Worm (Caenorhabditis elegans) whole organism, late embryonic: ENCODE measurements around the gene dgk-1.

Experiments used
- C08G9.2 ChIP-seq: sonication (generic microtip); optimal IDR thresholded peaks from 2 replicates; lab custom pipeline; 2016; ENCODE audit warnings: mild to moderate bottlenecking, missing genetic modification characterization, moderate library complexity, missing compliant biosample characterization
- C38D4.7 ChIP-seq: fragments of 200-800 bp; sonication (Bioruptor generic); optimal IDR thresholded peaks from 2 replicates; lab custom pipeline; 2018; ENCODE audit warnings: mild to moderate bottlenecking, missing genetic modification characterization, moderate library complexity, missing compliant biosample characterization
- F13H6.1 ChIP-seq: sonication (generic microtip); optimal IDR thresholded peaks from 2 replicates; lab custom pipeline; 2016; ENCODE audit warnings: missing genetic modification characterization, missing compliant biosample characterization
- K09A11.1 ChIP-seq: sonication (generic microtip); optimal IDR thresholded peaks from 2 replicates; lab custom pipeline; 2017; ENCODE audit warnings: antibody characterized with exemption, mild to moderate bottlenecking, missing genetic modification characterization, missing compliant biosample characterization; ENCODE audit not compliant: insufficient read depth
- T23F11.4 ChIP-seq: fragments of 200-800 bp; sonication (Bioruptor generic); optimal IDR thresholded peaks from 2 replicates; lab custom pipeline; 2018; ENCODE audit warnings: mild to moderate bottlenecking, missing genetic modification characterization, missing compliant biosample characterization
- Y22D7AL.16 ChIP-seq: sonication (generic microtip); optimal IDR thresholded peaks from 2 replicates; lab custom pipeline; 2016; ENCODE audit warnings: missing genetic modification characterization, missing compliant biosample characterization
- ama-1 ChIP-seq: fragments of 150-350 bp; optimal IDR thresholded peaks from 2 replicates; lab custom pipeline; 2014
- ceh-14 ChIP-seq: sonication (generic microtip); optimal IDR thresholded peaks from 2 replicates; lab custom pipeline; 2016; ENCODE audit warnings: missing genotype, missing genetic modification characterization, missing compliant biosample characterization
- ceh-18 ChIP-seq: sonication (generic microtip); optimal IDR thresholded peaks from 2 replicates; lab custom pipeline; 2016; ENCODE audit warnings: missing genetic modification characterization, missing compliant biosample characterization
- ceh-22 ChIP-seq: sonication (generic microtip); optimal IDR thresholded peaks from 2 replicates; lab custom pipeline; 2017; ENCODE audit warnings: missing biosample characterization, missing genetic modification characterization
- ceh-30 ChIP-seq: fragments of 150-350 bp; optimal IDR thresholded peaks from 2 replicates; lab custom pipeline; 2014; ENCODE audit warnings: missing biosample characterization, missing genetic modification characterization
- ceh-31 ChIP-seq: sonication (generic microtip); optimal IDR thresholded peaks from 2 replicates; lab custom pipeline; 2016; ENCODE audit warnings: missing genetic modification characterization, missing compliant biosample characterization
- ceh-34 ChIP-seq: sonication (generic microtip); optimal IDR thresholded peaks from 2 replicates; lab custom pipeline; 2016; ENCODE audit warnings: mild to moderate bottlenecking, missing genetic modification characterization, missing compliant biosample characterization
- ceh-45 ChIP-seq: fragments of 200-800 bp; sonication (Bioruptor generic); IDR thresholded peaks from 2 replicates; pipeline ENCODE4 v1.3.6; 2022; ENCODE audit warnings: missing genetic modification reagents, missing genetic modification characterization, missing compliant biosample characterization
- ceh-48 ChIP-seq: sonication (generic microtip); optimal IDR thresholded peaks from 2 replicates; lab custom pipeline; 2016; ENCODE audit warnings: missing genetic modification characterization, inconsistent platforms, missing compliant biosample characterization
- ceh-6 ChIP-seq: fragments of 200-800 bp; sonication (Bioruptor generic); optimal IDR thresholded peaks from 2 replicates; lab custom pipeline; 2018; ENCODE audit warnings: mild to moderate bottlenecking, missing genetic modification characterization, missing compliant biosample characterization
- ceh-9 ChIP-seq: sonication (generic microtip); optimal IDR thresholded peaks from 2 replicates; lab custom pipeline; 2016; ENCODE audit warnings: mild to moderate bottlenecking, missing genetic modification characterization, inconsistent platforms, missing compliant biosample characterization
- che-1 ChIP-seq: sonication (generic microtip); optimal IDR thresholded peaks from 2 replicates; lab custom pipeline; 2016; ENCODE audit warnings: mild to moderate bottlenecking, missing genetic modification characterization, missing compliant biosample characterization
- dmd-4 ChIP-seq: sonication (generic microtip); optimal IDR thresholded peaks from 2 replicates; lab custom pipeline; 2016; ENCODE audit warnings: borderline replicate concordance, missing genetic modification characterization, missing compliant biosample characterization
- dve-1 ChIP-seq: sonication (generic microtip); optimal IDR thresholded peaks from 2 replicates; lab custom pipeline; 2017; ENCODE audit warnings: antibody characterized with exemption, mild to moderate bottlenecking, missing genetic modification characterization, missing compliant biosample characterization
- elt-2 ChIP-seq: sonication (generic microtip); optimal IDR thresholded peaks from 2 replicates; lab custom pipeline; 2016; ENCODE audit warnings: missing genetic modification reagents, missing genetic modification characterization, missing compliant biosample characterization
- eyg-1 ChIP-seq: sonication (generic microtip); optimal IDR thresholded peaks from 2 replicates; lab custom pipeline; 2016; ENCODE audit warnings: missing genotype, missing genetic modification characterization, missing compliant biosample characterization
- fkh-10 ChIP-seq: fragments of 150-350 bp; optimal IDR thresholded peaks from 2 replicates; lab custom pipeline; 2014; ENCODE audit warnings: missing biosample characterization, missing genetic modification reagents, missing genetic modification characterization
- fkh-6 ChIP-seq: sonication (generic microtip); optimal IDR thresholded peaks from 2 replicates; lab custom pipeline; 2016; ENCODE audit warnings: missing genetic modification characterization, missing compliant biosample characterization
- hlh-15 ChIP-seq: sonication (generic microtip); optimal IDR thresholded peaks from 2 replicates; lab custom pipeline; 2016; ENCODE audit warnings: missing genetic modification characterization, missing compliant biosample characterization
- hlh-30 ChIP-seq: sonication (generic microtip); optimal IDR thresholded peaks from 2 replicates; lab custom pipeline; 2017; ENCODE audit warnings: antibody characterized with exemption, missing genetic modification characterization, missing compliant biosample characterization; ENCODE audit not compliant: insufficient read depth
- hlh-8 ChIP-seq: sonication (generic microtip); optimal IDR thresholded peaks from 2 replicates; lab custom pipeline; 2016; ENCODE audit warnings: missing genotype, missing genetic modification characterization, missing compliant biosample characterization
- lim-6 ChIP-seq: sonication (generic microtip); optimal IDR thresholded peaks from 2 replicates; lab custom pipeline; 2016; ENCODE audit warnings: missing genetic modification characterization, missing compliant biosample characterization
- lin-11 ChIP-seq: fragments of 200-800 bp; sonication (Bioruptor generic); optimal IDR thresholded peaks from 2 replicates; lab custom pipeline; 2018; ENCODE audit warnings: mild to moderate bottlenecking, missing genetic modification characterization, missing compliant biosample characterization
- madf-2 ChIP-seq: sonication (generic microtip); optimal IDR thresholded peaks from 2 replicates; lab custom pipeline; 2017; ENCODE audit warnings: missing genetic modification characterization, missing compliant biosample characterization
- mec-3 ChIP-seq: sonication (generic microtip); optimal IDR thresholded peaks from 2 replicates; lab custom pipeline; 2016; ENCODE audit warnings: borderline replicate concordance, missing genetic modification characterization, missing compliant biosample characterization
- nfya-1 ChIP-seq: sonication (generic microtip); optimal IDR thresholded peaks from 2 replicates; lab custom pipeline; 2017; ENCODE audit warnings: missing genetic modification characterization, mild to moderate bottlenecking, missing compliant biosample characterization, antibody characterized with exemption, moderate library complexity
- npax-4 ChIP-seq: sonication (generic microtip); optimal IDR thresholded peaks from 2 replicates; lab custom pipeline; 2016; ENCODE audit warnings: missing genetic modification characterization, missing compliant biosample characterization
- odd-2 ChIP-seq: sonication (generic microtip); optimal IDR thresholded peaks from 2 replicates; lab custom pipeline; 2017; ENCODE audit warnings: antibody characterized with exemption, mild to moderate bottlenecking, missing genetic modification characterization, missing compliant biosample characterization
- pax-1 ChIP-seq: fragments of 150-350 bp; optimal IDR thresholded peaks from 2 replicates; lab custom pipeline; 2014; ENCODE audit warnings: missing biosample characterization, missing genetic modification characterization
- pha-2 ChIP-seq: sonication (generic microtip); optimal IDR thresholded peaks from 2 replicates; lab custom pipeline; 2017; ENCODE audit warnings: mild to moderate bottlenecking, missing genetic modification characterization, missing compliant biosample characterization
- pha-4 ChIP-seq: fragments of 150-350 bp; optimal IDR thresholded peaks from 2 replicates; lab custom pipeline; 2018; ENCODE audit warnings: missing biosample characterization, missing genetic modification reagents, missing genetic modification characterization
- pqm-1 ChIP-seq: sonication (generic microtip); optimal IDR thresholded peaks from 2 replicates; lab custom pipeline; 2016; ENCODE audit warnings: missing genetic modification characterization, missing compliant biosample characterization
- ref-2 ChIP-seq: sonication (generic microtip); optimal IDR thresholded peaks from 2 replicates; lab custom pipeline; 2016; ENCODE audit warnings: missing genetic modification characterization, missing compliant biosample characterization
- sdc-2 ChIP-seq: sonication (generic microtip); optimal IDR thresholded peaks from 2 replicates; lab custom pipeline; 2016; ENCODE audit warnings: missing genotype, missing genetic modification characterization, missing compliant biosample characterization
- sox-4 ChIP-seq: sonication (generic microtip); optimal IDR thresholded peaks from 2 replicates; lab custom pipeline; 2017; ENCODE audit warnings: mild to moderate bottlenecking, missing genetic modification characterization, inconsistent platforms, missing compliant biosample characterization
- syd-9 ChIP-seq: sonication (generic microtip); optimal IDR thresholded peaks from 2 replicates; lab custom pipeline; 2016; ENCODE audit warnings: mild to moderate bottlenecking, missing genetic modification characterization, moderate library complexity, missing compliant biosample characterization
- tbx-2 ChIP-seq: sonication (generic microtip); optimal IDR thresholded peaks from 2 replicates; lab custom pipeline; 2016; ENCODE audit warnings: missing genetic modification characterization, missing compliant biosample characterization
- unc-42 ChIP-seq: sonication (generic microtip); optimal IDR thresholded peaks from 2 replicates; lab custom pipeline; 2016; ENCODE audit warnings: missing genotype, missing genetic modification characterization, missing compliant biosample characterization
- ztf-16 ChIP-seq: sonication (generic microtip); optimal IDR thresholded peaks from 2 replicates; lab custom pipeline; 2017; ENCODE audit warnings: missing genetic modification characterization, missing compliant biosample characterization

Gene dgk-1

ce11 chrX:957581-957980, 33.7 kb downstream of the dgk-1 start, which contains the start of gene chil-10:
TSS of gene chil-10 (plus strand) at chrX:957881.
- TF ChIP-seq dve-1 (tag; lab: Kevin White, UChicago) (no peak), npax-4 (tag; lab: Kevin White, UChicago) (no peak), eyg-1 (tag; lab: Kevin White, UChicago) (no peak), unc-42 (tag; lab: Kevin White, UChicago) (no peak), lin-11 (tag; lab: Kevin White, UChicago) (no peak)

DNA sequence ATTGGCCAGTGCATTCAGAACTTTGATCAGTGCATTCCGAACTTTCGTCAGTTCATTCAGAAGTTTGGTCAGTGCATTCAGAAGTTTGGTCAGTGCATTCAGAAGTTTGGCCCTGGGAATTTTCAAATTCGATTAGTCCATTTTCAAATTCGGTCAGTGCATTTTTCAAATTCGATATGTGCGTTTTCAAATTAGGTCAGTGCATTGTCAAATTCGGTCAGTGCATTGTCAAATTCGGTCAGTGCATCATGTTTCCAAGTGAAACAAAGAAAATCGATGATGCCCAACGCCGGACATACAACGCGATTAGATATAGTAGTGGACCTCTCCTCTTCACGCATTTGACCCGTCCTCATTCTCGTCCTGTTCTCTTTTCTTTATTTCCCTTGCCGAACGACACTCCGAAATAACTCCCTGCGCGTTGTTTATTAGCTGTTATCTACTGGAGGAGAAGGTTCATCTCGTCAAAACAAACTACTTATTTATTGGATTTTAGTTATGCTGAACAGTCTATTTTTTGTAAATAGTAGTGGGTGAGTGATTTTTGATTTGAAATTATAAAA, 36.7 kb downstream of the dgk-1 start, which contains the start of gene apm-3:
Gene apm-3 (plus strand): TSS at position 477 of the 563 bp plus-strand sequence.
- TF ChIP-seq elt-2 (tag; lab: Kevin White, UChicago) (peak; percentile 40), C38D4.7 (GFP tag; lab: Kevin White, UChicago) (no peak), ceh-45 (no peak), ceh-9 (tag; lab: Kevin White, UChicago) (no peak), nfya-1 (tag; lab: Kevin White, UChicago) (peak; percentile 52), pha-4 (tag; lab: Kevin White, UChicago) (no peak), ztf-16 (tag; lab: Kevin White, UChicago) (no peak), tbx-2 (tag; lab: Kevin White, UChicago) (peak; percentile 34), hlh-15 (tag; lab: Kevin White, UChicago) (no peak), ceh-14 (tag; lab: Kevin White, UChicago) (no peak), mec-3 (no peak), ceh-48 (tag; lab: Kevin White, UChicago) (peak; percentile 41), syd-9 (tag; lab: Kevin White, UChicago) (no peak), ref-2 (tag; lab: Kevin White, UChicago) (peak; percentile 10), che-1 (tag; lab: Kevin White, UChicago) (no peak), unc-42 (tag; lab: Kevin White, UChicago) (peak; percentile 68)
- TF ChIP-seq, all 69 proteins: peak for 6

DNA sequence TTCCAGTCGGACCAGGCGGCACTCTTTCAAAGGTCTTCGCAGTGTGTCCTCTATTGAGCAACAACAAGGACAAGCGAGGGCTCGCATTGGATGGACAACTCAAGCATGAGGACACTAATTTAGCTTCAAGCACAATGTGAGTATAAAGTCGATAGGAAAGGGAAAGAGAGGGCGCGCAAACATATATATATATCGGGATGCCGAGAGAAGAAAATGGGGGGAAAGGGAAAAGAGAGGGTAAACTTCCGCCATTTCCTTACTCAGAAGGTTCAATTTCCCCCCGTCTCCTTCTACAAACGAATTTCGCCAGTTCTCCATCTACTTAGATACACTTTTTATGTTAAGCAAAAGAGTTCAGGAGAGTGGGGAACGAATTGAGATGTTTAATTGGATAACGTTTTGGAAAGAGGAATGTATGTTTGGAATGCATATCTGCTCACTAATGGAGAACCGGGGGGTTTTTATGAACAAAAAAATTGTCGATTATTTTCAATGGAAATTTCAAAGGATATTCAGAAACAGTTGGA, 38.6 kb downstream of the dgk-1 start:
- no peak for TF ChIP-seq madf-2 (tag; lab: Kevin White, UChicago)
- TF ChIP-seq ceh-18 (tag; lab: Kevin White, UChicago), result no peak
- no peak for TF ChIP-seq fkh-6 (tag; lab: Kevin White, UChicago)
- no peak for TF ChIP-seq elt-2 (tag; lab: Kevin White, UChicago)
- TF ChIP-seq ceh-45, result no peak
- no peak for TF ChIP-seq F13H6.1 (tag; lab: Kevin White, UChicago)
- no peak for TF ChIP-seq sdc-2 (tag; lab: Kevin White, UChicago)
- TF ChIP-seq che-1 (tag; lab: Kevin White, UChicago), result no peak
- no peak for TF ChIP-seq hlh-8 (tag; lab: Kevin White, UChicago)
- no peak for TF ChIP-seq ama-1
- TF ChIP-seq odd-2 (tag; lab: Kevin White, UChicago), result no peak
- no peak for TF ChIP-seq ceh-22
- no peak for TF ChIP-seq npax-4 (tag; lab: Kevin White, UChicago)
- no peak for TF ChIP-seq pax-1 (tag; lab: Kevin White, UChicago)
- TF ChIP-seq lim-6 (tag; lab: Kevin White, UChicago), result no peak
- no peak for TF ChIP-seq ceh-30 (tag; lab: Kevin White, UChicago)
- no peak for TF ChIP-seq pha-4 (tag; lab: Kevin White, UChicago)
- TF ChIP-seq lin-11 (tag; lab: Kevin White, UChicago), result no peak
- no peak for TF ChIP-seq eyg-1 (tag; lab: Kevin White, UChicago)
- TF ChIP-seq dve-1 (tag; lab: Kevin White, UChicago), result no peak
- peak; percentile 12 for TF ChIP-seq fkh-10 (GFP tag; lab: Kevin White, UChicago)
- no peak for TF ChIP-seq Y22D7AL.16 (tag; lab: Kevin White, UChicago)
- TF ChIP-seq K09A11.1 (tag; lab: Kevin White, UChicago), result no peak
- peak; percentile 41 for TF ChIP-seq ceh-48 (tag; lab: Kevin White, UChicago)
- no peak for TF ChIP-seq syd-9 (tag; lab: Kevin White, UChicago)
- TF ChIP-seq hlh-15 (tag; lab: Kevin White, UChicago), result no peak
- peak; percentile 10 for TF ChIP-seq tbx-2 (tag; lab: Kevin White, UChicago)
- no peak for TF ChIP-seq hlh-30 (tag; lab: Kevin White, UChicago)
- no peak for TF ChIP-seq ceh-6 (GFP tag; lab: Kevin White, UChicago)
- no peak for TF ChIP-seq dmd-4 (tag; lab: Kevin White, UChicago)
- no peak for TF ChIP-seq pha-2 (tag; lab: Kevin White, UChicago)
- peak; percentile 75 for TF ChIP-seq unc-42 (tag; lab: Kevin White, UChicago)
- TF ChIP-seq nfya-1 (tag; lab: Kevin White, UChicago), result peak; percentile 42
- no peak for TF ChIP-seq ceh-9 (tag; lab: Kevin White, UChicago)
- TF ChIP-seq C08G9.2, result no peak
- no peak for TF ChIP-seq T23F11.4 (GFP tag; lab: Kevin White, UChicago)
- no peak for TF ChIP-seq pqm-1 (tag; lab: Kevin White, UChicago)
- peak; percentile 70 for TF ChIP-seq ceh-31 (tag; lab: Kevin White, UChicago)
- peak; percentile 43 for TF ChIP-seq ceh-34 (tag; lab: Kevin White, UChicago)
- no peak for TF ChIP-seq sox-4 (tag; lab: Kevin White, UChicago)
